Worm (Caenorhabditis elegans): ENCODE data around the gene C49C8.5.

Gene C49C8.5

DNA sequence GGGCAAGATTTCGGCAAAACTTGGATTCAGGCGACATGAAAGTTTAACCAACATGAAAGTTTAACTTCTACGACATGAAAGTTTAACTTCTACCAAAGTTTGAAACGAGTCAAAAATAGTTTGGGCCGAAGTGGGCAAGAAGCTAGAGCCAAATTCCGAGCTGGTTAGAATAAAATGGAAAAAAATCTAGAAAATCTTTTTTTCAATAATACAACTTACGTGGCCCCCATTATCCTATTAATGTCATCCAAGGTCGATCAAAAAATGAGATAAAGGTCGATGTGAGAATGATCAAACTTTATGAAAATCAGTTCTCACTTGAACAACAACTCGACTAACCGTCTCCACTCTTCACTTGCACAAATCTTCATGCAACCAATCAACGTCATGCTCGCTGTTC is 23.8 kb upstream of the C49C8.5 start, which contains the start of gene F08B4.8:
Gene F08B4.8 (plus strand): TSS at position 301 of the 400 bp plus-strand sequence.
- TF ChIP-seq blmp-1 (tag; optimal IDR thresholded peaks at IDR 0.05) (no peak), sox-4 (tag; optimal IDR thresholded peaks at IDR 0.05) (no peak), dpl-1 (GFP tag; optimal IDR thresholded peaks at IDR 0.05) (no peak), nhr-20 (tag; optimal IDR thresholded peaks at IDR 0.05) (no peak), C04F5.9 (tag; optimal IDR thresholded peaks at IDR 0.05) (no peak), pax-3 (tag; optimal IDR thresholded peaks at IDR 0.05) (no peak), mef-2 (tag; optimal IDR thresholded peaks at IDR 0.05) (no peak), aha-1 (tag; optimal IDR thresholded peaks at IDR 0.05) (no peak)

DNA sequence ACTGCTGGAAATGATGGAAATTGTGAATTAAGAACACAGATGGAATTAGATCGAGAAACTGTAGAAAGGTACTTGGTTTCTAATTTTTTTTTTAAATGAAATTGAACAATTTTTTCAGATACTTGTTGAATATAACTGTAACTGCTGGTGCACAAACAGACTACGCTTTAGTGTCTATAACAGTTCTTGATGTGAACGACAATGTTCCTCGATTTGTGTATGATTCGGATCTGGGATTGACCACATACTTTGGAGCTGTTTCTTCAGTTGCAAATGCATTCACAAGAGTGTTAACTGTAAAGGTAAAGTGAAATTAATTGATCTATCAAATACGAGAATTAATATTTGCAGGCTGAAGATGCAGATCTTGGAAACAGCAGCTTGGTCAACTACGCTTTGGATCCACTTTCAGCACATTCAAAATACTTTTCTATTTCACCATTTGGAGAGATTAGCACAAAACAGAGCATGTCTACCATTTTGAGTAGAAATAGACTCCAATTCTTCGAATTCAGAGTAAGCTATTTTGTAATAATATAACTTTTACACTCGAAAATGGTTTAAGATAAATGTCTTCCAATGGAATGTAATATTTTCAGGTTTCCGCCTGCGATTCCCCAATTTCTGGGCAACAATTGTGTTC is 20.4 kb upstream of the C49C8.5 start:
- TF ChIP-seq efl-1 (optimal IDR thresholded peaks at IDR 0.05) (no peak), efl-1 (GFP tag; optimal IDR thresholded peaks at IDR 0.05 in 1 of 2) (peak in 1 of 2 experiments; percentile 26), lin-13 (GFP tag; optimal IDR thresholded peaks at IDR 0.05) (no peak)

DNA sequence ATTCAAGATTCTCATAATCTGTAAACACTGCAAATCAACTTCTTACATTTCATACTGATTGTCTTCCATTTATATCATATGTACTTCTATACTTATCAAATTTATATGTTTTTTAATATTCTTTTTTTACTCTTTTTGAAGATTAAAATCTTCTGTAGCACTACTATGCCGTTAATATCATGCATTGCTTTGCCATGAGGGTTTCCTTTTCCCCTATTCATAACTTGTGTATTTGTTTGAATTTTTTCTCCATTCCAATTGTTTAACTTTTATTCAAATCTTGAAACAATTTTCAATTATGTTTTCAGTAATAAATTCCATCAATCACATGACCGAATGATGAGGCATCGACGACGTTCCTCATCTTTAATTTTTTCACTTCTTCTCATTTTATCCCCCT is 15.2 kb upstream of the C49C8.5 start, which contains the start of gene cdh-5:
Gene cdh-5 (plus strand): TSS at position 301 of the 400 bp plus-strand sequence.
- TF ChIP-seq nhr-71 (tag; optimal IDR thresholded peaks at IDR 0.05) (no peak), alr-1 (tag; optimal IDR thresholded peaks at IDR 0.05; ENCODE audit: borderline replicate concordance) (no peak), tlp-1 (tag; optimal IDR thresholded peaks at IDR 0.05) (no peak), vab-15 (tag; optimal IDR thresholded peaks at IDR 0.05) (no peak), ceh-88 (GFP tag; IDR thresholded peaks at IDR 0.05) (no peak), unc-98 (GFP tag; IDR thresholded peaks at IDR 0.05) (no peak), sox-4 (tag; optimal IDR thresholded peaks at IDR 0.05) (no peak), nhr-237 (tag; optimal IDR thresholded peaks at IDR 0.05) (no peak), nhr-77 (tag; optimal IDR thresholded peaks at IDR 0.05) (no peak), ceh-63 (GFP tag; optimal IDR thresholded peaks at IDR 0.05) (no peak), nhr-12 (tag; optimal IDR thresholded peaks at IDR 0.05) (no peak), nhr-19 (GFP tag; conservative IDR thresholded peaks at IDR 0.05) (no peak), unc-130 (tag; optimal IDR thresholded peaks at IDR 0.05) (no peak), nhr-11 (tag; optimal IDR thresholded peaks at IDR 0.05) (no peak), snpc-4 (tag; optimal IDR thresholded peaks at IDR 0.05) (no peak), fkh-4 (tag; optimal IDR thresholded peaks at IDR 0.05; ENCODE audit: borderline replicate concordance) (no peak)

ce11 chrIV:8665778-8666177 is 12.3 kb upstream of the C49C8.5 start:
- TF ChIP-seq lin-35 (GFP tag; optimal IDR thresholded peaks at IDR 0.05) (peak in 1 of 2 experiments; percentile 4), egl-27 (tag; optimal IDR thresholded peaks at IDR 0.05) (no peak), lin-13 (GFP tag; optimal IDR thresholded peaks at IDR 0.05) (no peak), efl-1 (optimal IDR thresholded peaks at IDR 0.05) (no peak), efl-1 (GFP tag; optimal IDR thresholded peaks at IDR 0.05 in 1 of 2) (peak in 1 of 2 experiments; percentile 29), grh-1 (GFP tag; IDR thresholded peaks at IDR 0.05) (no peak), snpc-4 (tag; optimal IDR thresholded peaks at IDR 0.05) (no peak), dpl-1 (GFP tag; optimal IDR thresholded peaks at IDR 0.05) (peak in 1 of 3 experiments; percentile 15)

- no peak for TF ChIP-seq lin-13 (GFP tag; optimal IDR thresholded peaks at IDR 0.05)
- TF ChIP-seq sup-37 (GFP tag; optimal IDR thresholded peaks at IDR 0.05): no peak
- TF ChIP-seq lsy-2 (tag; optimal IDR thresholded peaks at IDR 0.05): no peak
- no peak for TF ChIP-seq tbx-2 (tag; optimal IDR thresholded peaks at IDR 0.05)
These were observed 4.7 kb upstream of the C49C8.5 start, which contains the start of gene C49C8.6 for ce11 chrIV:8658122-8658521. C49C8.6 (minus strand) TSS chrIV:8658222.

ce11 chrIV:8654115-8654628 is 708 bp upstream of the C49C8.5 start, which contains the start of gene C49C8.1:
C49C8.1 (plus strand) TSS chrIV:8654578.
- no peak for TF ChIP-seq vab-15 (tag; optimal IDR thresholded peaks at IDR 0.05)
- no peak for TF ChIP-seq ceh-88 (GFP tag; IDR thresholded peaks at IDR 0.05)
- no peak for TF ChIP-seq nhr-85 (tag)
- no peak for TF ChIP-seq fos-1 (tag; optimal IDR thresholded peaks at IDR 0.05)
- TF ChIP-seq unc-30 (tag; optimal IDR thresholded peaks at IDR 0.05): no peak
- TF ChIP-seq dpl-1 (GFP tag; optimal IDR thresholded peaks at IDR 0.05): no peak
- no peak for TF ChIP-seq elt-2 (tag; optimal IDR thresholded peaks at IDR 0.05)
- TF ChIP-seq fkh-4 (tag; optimal IDR thresholded peaks at IDR 0.05; ENCODE audit: borderline replicate concordance): no peak
- no peak for TF ChIP-seq nhr-11 (tag; optimal IDR thresholded peaks at IDR 0.05)
- no peak for TF ChIP-seq jun-1 (tag; optimal IDR thresholded peaks at IDR 0.05)
- TF ChIP-seq nhr-71 (tag; optimal IDR thresholded peaks at IDR 0.05): no peak
- TF ChIP-seq rnt-1 (tag; optimal IDR thresholded peaks at IDR 0.05): no peak
- no peak for TF ChIP-seq sox-4 (tag; optimal IDR thresholded peaks at IDR 0.05)
- TF ChIP-seq Y116A8C.19 (tag; optimal IDR thresholded peaks at IDR 0.05; ENCODE audit: borderline replicate concordance): no peak
- TF ChIP-seq fkh-10 (GFP tag; optimal IDR thresholded peaks at IDR 0.05): no peak
- no peak for TF ChIP-seq lir-3 (tag; optimal IDR thresholded peaks at IDR 0.05; ENCODE audit: poor library complexity)

All from whole organism, L1 larva.